Worm (Caenorhabditis elegans) whole organism, young adult: Measurements from ENCODE around the gene F57H12.6.

Source experiments
- B0035.1 ChIP-seq: sonication (generic microtip); optimal IDR thresholded peaks from 2 replicates; lab custom pipeline; 2016; ENCODE audit warnings: missing genetic modification characterization, mild to moderate bottlenecking, missing compliant biosample characterization, missing genotype, missing genetic modification reagents
- F23B12.7 ChIP-seq: sonication (generic microtip); optimal IDR thresholded peaks from 2 replicates; lab custom pipeline; 2017; ENCODE audit warnings: missing genetic modification characterization, mild to moderate bottlenecking, missing compliant biosample characterization, antibody characterized with exemption, moderate library complexity; ENCODE audit not compliant: insufficient read depth
- F49E8.2 ChIP-seq: sonication (generic microtip); optimal IDR thresholded peaks from 3 replicates; lab custom pipeline; 2017; ENCODE audit warnings: missing genetic modification characterization, mild to moderate bottlenecking, missing compliant biosample characterization, antibody characterized with exemption, moderate library complexity; ENCODE audit not compliant: insufficient read depth
- F55B11.4 ChIP-seq: sonication (generic microtip); optimal IDR thresholded peaks from 2 replicates; lab custom pipeline; 2016; ENCODE audit warnings: missing compliant biosample characterization, missing genetic modification characterization, borderline replicate concordance; ENCODE audit not compliant: insufficient read depth
- F57A8.1 ChIP-seq: fragments of 200-800 bp; sonication (Bioruptor generic); optimal IDR thresholded peaks from 2 replicates; lab custom pipeline; 2018; ENCODE audit warnings: mild to moderate bottlenecking, missing genetic modification characterization, moderate library complexity, missing compliant biosample characterization
- K11D2.4 ChIP-seq: fragments of 200-800 bp; sonication (Bioruptor generic); IDR thresholded peaks from 2 replicates; pipeline ENCODE4 v1.3.6; 2022; ENCODE audit warnings: missing genetic modification reagents, missing genetic modification characterization, missing compliant biosample characterization
- K12H6.12 ChIP-seq: fragments of 200-800 bp; sonication (Bioruptor generic); optimal IDR thresholded peaks from 2 replicates; lab custom pipeline; 2018; ENCODE audit warnings: mild to moderate bottlenecking, missing genetic modification characterization, missing compliant biosample characterization
- T26A5.8 ChIP-seq: sonication (generic microtip); optimal IDR thresholded peaks from 2 replicates; lab custom pipeline; 2016; ENCODE audit warnings: missing genetic modification characterization, missing compliant biosample characterization
- Y53G8AR.9 ChIP-seq: fragments of 200-800 bp; sonication (Bioruptor generic); conservative IDR thresholded peaks from 2 replicates; pipeline ENCODE4 v1.3.6; 2022; ENCODE audit warnings: missing genetic modification reagents, missing genetic modification characterization, missing compliant biosample characterization
- ZK185.1 ChIP-seq: sonication (generic microtip); optimal IDR thresholded peaks from 2 replicates; lab custom pipeline; 2016; ENCODE audit warnings: mild to moderate bottlenecking, missing genetic modification characterization, missing compliant biosample characterization; ENCODE audit not compliant: poor library complexity, severe bottlenecking
- ama-1 ChIP-seq, 3 experiments: fragments of 150-350 bp in 1 of 3; sonication (generic microtip) in 2 of 3; optimal IDR thresholded peaks; 2 replicates each; lab custom pipeline; 2014 to 2018; ENCODE audit warnings: missing biosample characterization in 2 of 3, missing genetic modification characterization in 2 of 3, missing genetic modification reagents in 2 of 3
- aptf-3 ChIP-seq: fragments of 200-800 bp; sonication (Bioruptor generic); IDR thresholded peaks from 2 replicates; pipeline ENCODE4 v1.3.6; 2022; ENCODE audit warnings: missing genetic modification characterization, missing compliant biosample characterization
- athp-1 ChIP-seq: sonication (generic microtip); optimal IDR thresholded peaks from 2 replicates; lab custom pipeline; 2017; ENCODE audit warnings: mild to moderate bottlenecking, missing genetic modification characterization, missing compliant biosample characterization
- attf-3 ChIP-seq: fragments of 200-800 bp; sonication (Bioruptor generic); conservative IDR thresholded peaks from 2 replicates; pipeline ENCODE4 v1.3.6; 2022; ENCODE audit warnings: missing genetic modification reagents, missing genetic modification characterization, missing compliant biosample characterization
- ccch-3 ChIP-seq: fragments of 200-800 bp; sonication (Bioruptor generic); optimal IDR thresholded peaks from 2 replicates; lab custom pipeline; 2018; ENCODE audit warnings: mild to moderate bottlenecking, missing genetic modification characterization, missing compliant biosample characterization
- ceh-100 ChIP-seq: fragments of 200-800 bp; sonication (Bioruptor generic); IDR thresholded peaks from 2 replicates; pipeline ENCODE4 v1.3.6; 2022; ENCODE audit warnings: missing genetic modification reagents, missing genetic modification characterization, missing compliant biosample characterization
- ceh-40 ChIP-seq: fragments of 200-800 bp; sonication (Bioruptor generic); IDR thresholded peaks from 2 replicates; pipeline ENCODE4 v1.3.6; 2022; ENCODE audit warnings: missing genetic modification characterization, missing compliant biosample characterization
- ceh-79 ChIP-seq: sonication (generic microtip); optimal IDR thresholded peaks from 2 replicates; lab custom pipeline; 2017; ENCODE audit warnings: mild to moderate bottlenecking, missing genetic modification characterization, missing compliant biosample characterization
- chd-7 ChIP-seq: sonication (generic microtip); optimal IDR thresholded peaks from 2 replicates; lab custom pipeline; 2016; ENCODE audit warnings: mild to moderate bottlenecking, missing genetic modification characterization, moderate library complexity, missing compliant biosample characterization
- die-1 ChIP-seq: sonication (generic microtip); optimal IDR thresholded peaks from 2 replicates; lab custom pipeline; 2016; ENCODE audit warnings: missing genotype, mild to moderate bottlenecking, missing genetic modification characterization, missing compliant biosample characterization
- ets-4 ChIP-seq: fragments of 200-800 bp; sonication (Bioruptor generic); optimal IDR thresholded peaks from 2 replicates; lab custom pipeline; 2018; ENCODE audit warnings: mild to moderate bottlenecking, missing genetic modification characterization, missing compliant biosample characterization
- gei-17 ChIP-seq: fragments of 200-800 bp; sonication (Bioruptor generic); optimal IDR thresholded peaks from 2 replicates; lab custom pipeline; 2018; ENCODE audit warnings: mild to moderate bottlenecking, missing genetic modification characterization, missing compliant biosample characterization
- hsf-1 ChIP-seq: fragments of 200-800 bp; sonication (Bioruptor generic); IDR thresholded peaks from 2 replicates; pipeline ENCODE4 v1.3.6; 2022; ENCODE audit warnings: missing genetic modification reagents, missing genetic modification characterization, missing compliant biosample characterization
- lin-26 ChIP-seq: fragments of 200-800 bp; sonication (Bioruptor generic); IDR thresholded peaks from 2 replicates; pipeline ENCODE4 v1.3.6; 2022; ENCODE audit warnings: missing genetic modification reagents, missing genetic modification characterization, missing compliant biosample characterization
- lin-35 ChIP-seq, 3 experiments: fragments of 150-350 bp in 2 of 3; sonication (generic microtip) in 1 of 3; optimal IDR thresholded peaks; 2 replicates each; lab custom pipeline; 2014 to 2018; ENCODE audit warnings: missing biosample characterization in 3 of 3, missing genetic modification characterization in 3 of 3, missing genetic modification reagents in 3 of 3
- lin-40 ChIP-seq: sonication (generic microtip); optimal IDR thresholded peaks from 2 replicates; lab custom pipeline; 2016; ENCODE audit warnings: missing genetic modification characterization, mild to moderate bottlenecking, missing compliant biosample characterization, missing genotype, missing genetic modification reagents
- lin-54 ChIP-seq: fragments of 200-800 bp; sonication (Bioruptor generic); optimal IDR thresholded peaks from 2 replicates; lab custom pipeline; 2018; ENCODE audit warnings: mild to moderate bottlenecking, missing genetic modification characterization, missing compliant biosample characterization
- madf-10 ChIP-seq: sonication (generic microtip); optimal IDR thresholded peaks from 2 replicates; lab custom pipeline; 2016; ENCODE audit warnings: mild to moderate bottlenecking, missing genetic modification characterization, missing compliant biosample characterization
- pbrm-1 ChIP-seq: fragments of 200-800 bp; sonication (Bioruptor generic); IDR thresholded peaks from 2 replicates; pipeline ENCODE4 v1.3.6; 2022; ENCODE audit warnings: missing genetic modification reagents, missing genetic modification characterization, missing compliant biosample characterization
- pha-4 ChIP-seq: fragments of 150-350 bp; sonication (generic microtip); optimal IDR thresholded peaks from 2 replicates; lab custom pipeline; 2014; ENCODE audit warnings: missing biosample characterization, missing genetic modification reagents, missing genetic modification characterization
- sdz-38 ChIP-seq: sonication (generic microtip); optimal IDR thresholded peaks from 2 replicates; lab custom pipeline; 2016; ENCODE audit warnings: missing genotype, missing genetic modification characterization, missing compliant biosample characterization
- snpc-1.1 ChIP-seq: sonication (generic microtip); optimal IDR thresholded peaks from 2 replicates; lab custom pipeline; 2017; ENCODE audit warnings: missing genetic modification characterization, mild to moderate bottlenecking, missing compliant biosample characterization, antibody characterized with exemption, moderate library complexity, missing genotype, missing genetic modification reagents; ENCODE audit not compliant: insufficient read depth
- snpc-4 ChIP-seq, 5 experiments: fragments of 150-350 bp in 1 of 5; sonication (generic microtip) in 4 of 5; optimal IDR thresholded peaks; 2 replicates each; lab custom pipeline; 2014 to 2018; ENCODE audit warnings: missing genetic modification characterization in 5 of 5, missing biosample characterization in 3 of 5, antibody characterized with exemption in 2 of 5, mild to moderate bottlenecking in 2 of 5, missing compliant biosample characterization in 2 of 5, missing genotype in 2 of 5, moderate library complexity in 2 of 5, missing genetic modification reagents in 1 of 5
- tbx-9 ChIP-seq: sonication (generic microtip); optimal IDR thresholded peaks from 2 replicates; lab custom pipeline; 2016; ENCODE audit warnings: borderline replicate concordance, missing genetic modification characterization, inconsistent platforms, missing compliant biosample characterization
- tlf-1 ChIP-seq: fragments of 200-800 bp; sonication (Bioruptor generic); optimal IDR thresholded peaks from 2 replicates; lab custom pipeline; 2018; ENCODE audit warnings: mild to moderate bottlenecking, missing genetic modification characterization, missing compliant biosample characterization
- ztf-25 ChIP-seq: fragments of 200-800 bp; sonication (Bioruptor generic); IDR thresholded peaks from 2 replicates; pipeline ENCODE4 v1.3.6; 2022; ENCODE audit warnings: missing genetic modification reagents, missing genetic modification characterization, missing compliant biosample characterization

The F57H12.6 gene

ce11 chrIV:8000763-8001162, 24.7 kb upstream of the F57H12.6 start (continued):
- TF ChIP-seq tbx-9 (no peak), madf-10 (tag; lab: Kevin White, UChicago) (no peak), F49E8.2 (no peak), K12H6.12 (tag; lab: Kevin White, UChicago) (no peak)

DNA sequence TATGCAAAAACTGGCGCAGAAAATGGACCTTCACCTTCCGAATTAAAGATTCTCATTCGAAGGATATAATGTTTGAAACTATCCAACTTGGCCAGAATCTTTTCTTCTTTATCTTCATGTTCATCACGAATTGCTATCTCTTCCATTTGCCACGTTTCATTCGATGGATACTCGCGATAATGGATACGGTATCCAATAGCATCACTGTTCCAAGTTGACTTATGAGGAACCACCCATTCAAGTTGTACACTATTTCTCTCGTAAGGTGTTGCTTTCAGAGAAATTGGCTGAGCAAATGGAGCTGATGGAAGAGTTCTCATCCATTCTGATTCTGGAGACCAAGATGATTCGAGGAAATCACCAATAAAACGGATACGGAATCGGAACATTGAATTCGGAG, 18.6 kb upstream of the F57H12.6 start:
- no peak for TF ChIP-seq die-1 (tag; lab: Kevin White, UChicago)
- TF ChIP-seq ceh-40 (GFP tag; lab: Robert Waterston, UW) = no peak
- TF ChIP-seq lin-26 (GFP tag; lab: Robert Waterston, UW) = no peak
- TF ChIP-seq ccch-3 (GFP tag; lab: Kevin White, UChicago) = no peak
- TF ChIP-seq F57A8.1 (GFP tag; lab: Kevin White, UChicago) = no peak
- no peak for TF ChIP-seq K12H6.12 (tag; lab: Kevin White, UChicago)
- no peak for TF ChIP-seq T26A5.8 (tag; lab: Kevin White, UChicago)
- no peak for TF ChIP-seq sdz-38 (tag; lab: Kevin White, UChicago)
- TF ChIP-seq hsf-1 (GFP tag; lab: Robert Waterston, UW) = no peak
- TF ChIP-seq athp-1 (tag; lab: Kevin White, UChicago) = no peak
- no peak for TF ChIP-seq attf-3 (GFP tag; lab: Robert Waterston, UW)
- TF ChIP-seq K11D2.4 (GFP tag; lab: Robert Waterston, UW) = no peak
- no peak for TF ChIP-seq pha-4 (tag; lab: Kevin White, UChicago)
- TF ChIP-seq lin-54 (GFP tag; lab: Kevin White, UChicago) = no peak
- no peak for TF ChIP-seq pbrm-1 (GFP tag; lab: Robert Waterston, UW)
- no peak for TF ChIP-seq snpc-1.1

- TF ChIP-seq sdz-38 (tag; lab: Kevin White, UChicago) (no peak), snpc-4 (GFP tag; optimal IDR thresholded peaks at IDR 0.05; lab: Kevin White, UChicago) (no peak), snpc-4 (tag; optimal IDR thresholded peaks at IDR 0.05; lab: Kevin White, UChicago) (no peak), F23B12.7 (tag; lab: Kevin White, UChicago) (no peak), lin-35 (GFP tag; optimal IDR thresholded peaks at IDR 0.05; lab: Kevin White, UChicago) (no peak), ceh-79 (tag; lab: Kevin White, UChicago) (no peak), aptf-3 (no peak), lin-40 (tag; lab: Kevin White, UChicago) (no peak), ztf-25 (GFP tag; lab: Robert Waterston, UW) (no peak), snpc-1.1 (no peak), ets-4 (GFP tag; lab: Kevin White, UChicago) (no peak), tlf-1 (GFP tag; lab: Kevin White, UChicago) (no peak), Y53G8AR.9 (GFP tag; lab: Robert Waterston, UW) (no peak), ama-1 (optimal IDR thresholded peaks at IDR 0.05; lab: Kevin White, UChicago) (no peak), ama-1 (GFP tag; optimal IDR thresholded peaks at IDR 0.05; lab: Kevin White, UChicago) (no peak), B0035.1 (tag; lab: Kevin White, UChicago) (no peak), gei-17 (GFP tag; lab: Kevin White, UChicago) (no peak), ZK185.1 (tag; lab: Kevin White, UChicago) (no peak), chd-7 (tag; lab: Kevin White, UChicago) (no peak), F55B11.4 (tag; lab: Kevin White, UChicago) (no peak), ceh-100 (GFP tag; lab: Robert Waterston, UW) (no peak), K12H6.12 (tag; lab: Kevin White, UChicago) (no peak)
Measured at ce11 chrIV:7988385-7988784, 12.3 kb upstream of the F57H12.6 start, which contains the start of gene col-115. col-115 (plus strand) TSS chrIV:7988685.
